Fruit fly (Drosophila melanogaster) whole organism, embryonic: Measurements from ENCODE around the gene CG8870.

Source experiments
- CG12236 ChIP-seq: fragments of 200-800 bp; sonication (Bioruptor generic); optimal IDR thresholded peaks from 2 replicates; lab custom pipeline; 2016; ENCODE audit warnings: missing biosample characterization, missing genetic modification characterization
- CG1603 ChIP-seq: fragments of 200-800 bp; sonication (Bioruptor generic); optimal IDR thresholded peaks from 2 replicates; lab custom pipeline; 2019; ENCODE audit warnings: missing biosample characterization, mild to moderate bottlenecking, missing genetic modification characterization, moderate library complexity
- CG17361 ChIP-seq: fragments of 200-800 bp; sonication (Bioruptor generic); IDR thresholded peaks from 3 replicates; pipeline ENCODE4 v1.3.6; 2022; ENCODE audit warnings: missing biosample characterization, missing genetic modification characterization
- CG2678 ChIP-seq: fragments of 200-800 bp; sonication (Bioruptor generic); optimal IDR thresholded peaks from 3 replicates; lab custom pipeline; 2019; ENCODE audit warnings: missing biosample characterization, mild to moderate bottlenecking, missing genetic modification characterization, moderate library complexity
- CG3281 ChIP-seq: fragments of 200-800 bp; sonication (Bioruptor generic); optimal IDR thresholded peaks from 3 replicates; lab custom pipeline; 2017; ENCODE audit warnings: missing biosample characterization, mild to moderate bottlenecking, missing genetic modification characterization
- CG4328 ChIP-seq: fragments of 200-800 bp; sonication (Bioruptor generic); optimal IDR thresholded peaks from 3 replicates; lab custom pipeline; 2017; ENCODE audit warnings: missing biosample characterization, missing genetic modification reagents, missing genetic modification characterization
- CG4730 ChIP-seq: fragments of 200-800 bp; sonication (Bioruptor generic); IDR thresholded peaks from 2 replicates; pipeline ENCODE4 v1.3.6; 2022; ENCODE audit warnings: missing biosample characterization, missing genetic modification characterization
- CG6654 ChIP-seq: fragments of 200-800 bp; sonication (Bioruptor generic); optimal IDR thresholded peaks from 2 replicates; lab custom pipeline; 2017; ENCODE audit warnings: missing biosample characterization, mild to moderate bottlenecking, missing genetic modification characterization
- CG6765 ChIP-seq: fragments of 200-800 bp; sonication (Bioruptor generic); optimal IDR thresholded peaks from 3 replicates; lab custom pipeline; 2017; ENCODE audit warnings: missing biosample characterization, mild to moderate bottlenecking, missing genetic modification characterization
- CG7839 ChIP-seq: fragments of 200-800 bp; sonication (Bioruptor generic); optimal IDR thresholded peaks from 3 replicates; lab custom pipeline; 2018; ENCODE audit warnings: missing biosample characterization, mild to moderate bottlenecking, missing genetic modification characterization, moderate library complexity
- CG7928 ChIP-seq: fragments of 200-800 bp; sonication (Bioruptor generic); optimal IDR thresholded peaks from 2 replicates; lab custom pipeline; 2017; ENCODE audit warnings: missing biosample characterization, mild to moderate bottlenecking, missing genetic modification characterization
- CG7963 ChIP-seq: fragments of 200-800 bp; sonication (Bioruptor generic); IDR thresholded peaks from 3 replicates; pipeline ENCODE4 v1.3.6; 2022; ENCODE audit warnings: missing biosample characterization, missing genetic modification characterization; ENCODE audit not compliant: partially characterized antibody
- CG8089 ChIP-seq: fragments of 200-800 bp; sonication (Bioruptor generic); optimal IDR thresholded peaks from 3 replicates; lab custom pipeline; 2016; ENCODE audit warnings: missing biosample characterization, missing genetic modification characterization
- CG8359 ChIP-seq: fragments of 200-800 bp; sonication (Bioruptor generic); optimal IDR thresholded peaks from 2 replicates; lab custom pipeline; 2017; ENCODE audit warnings: missing biosample characterization, mild to moderate bottlenecking, missing genetic modification characterization, borderline replicate concordance
- CG8388 ChIP-seq: fragments of 200-800 bp; sonication (Bioruptor generic); optimal IDR thresholded peaks from 2 replicates; lab custom pipeline; 2019; ENCODE audit warnings: missing biosample characterization, mild to moderate bottlenecking, missing genetic modification characterization, moderate library complexity
- CG9437 ChIP-seq: fragments of 200-800 bp; sonication (Bioruptor generic); optimal IDR thresholded peaks from 2 replicates; lab custom pipeline; 2018; ENCODE audit warnings: missing biosample characterization, mild to moderate bottlenecking, missing genetic modification characterization
- CHES-1-like ChIP-seq: fragments of 200-800 bp; sonication (Bioruptor generic); optimal IDR thresholded peaks from 2 replicates; lab custom pipeline; 2016; ENCODE audit warnings: missing biosample characterization, missing genetic modification characterization
- CkIIα-i1 ChIP-seq: fragments of 200-800 bp; sonication (Bioruptor generic); IDR thresholded peaks from 2 replicates; pipeline ENCODE4 v1.3.6; 2022; ENCODE audit warnings: missing biosample characterization, missing genetic modification characterization
- Dip3 ChIP-seq: fragments of 200-800 bp; sonication (Bioruptor generic); optimal IDR thresholded peaks from 3 replicates; lab custom pipeline; 2016; ENCODE audit warnings: missing biosample characterization, missing genetic modification characterization
- Doc3 ChIP-seq: fragments of 200-800 bp; sonication (Bioruptor generic); IDR thresholded peaks from 3 replicates; pipeline ENCODE4 v1.3.6; 2022; ENCODE audit warnings: missing biosample characterization, missing genetic modification characterization; ENCODE audit not compliant: partially characterized antibody
- Elba2 ChIP-seq: fragments of 200-800 bp; sonication (Bioruptor generic); optimal IDR thresholded peaks from 3 replicates; lab custom pipeline; 2016; ENCODE audit warnings: missing biosample characterization, missing genetic modification characterization
- Gsc ChIP-seq: fragments of 200-800 bp; sonication (Bioruptor generic); IDR thresholded peaks from 2 replicates; pipeline ENCODE4 v1.3.6; 2022; ENCODE audit warnings: missing biosample characterization, missing genetic modification characterization
- Hand ChIP-seq: fragments of 200-800 bp; sonication (Bioruptor generic); optimal IDR thresholded peaks from 2 replicates; lab custom pipeline; 2017; ENCODE audit warnings: mild to moderate bottlenecking, missing biosample characterization, missing genetic modification reagents, missing genetic modification characterization
- Mad ChIP-seq: fragments of 200-800 bp; sonication (Bioruptor generic); optimal IDR thresholded peaks from 2 replicates; lab custom pipeline; 2016; ENCODE audit warnings: missing biosample characterization, missing genetic modification characterization
- NK7.1 ChIP-seq: fragments of 200-800 bp; sonication (Bioruptor generic); optimal IDR thresholded peaks from 3 replicates; lab custom pipeline; 2016; ENCODE audit warnings: missing biosample characterization, missing genetic modification characterization
- Opbp ChIP-seq: fragments of 200-800 bp; sonication (Bioruptor generic); IDR thresholded peaks from 3 replicates; pipeline ENCODE4 v1.3.6; 2022; ENCODE audit warnings: missing biosample characterization, missing genetic modification characterization; ENCODE audit not compliant: partially characterized antibody
- Ptx1 ChIP-seq: fragments of 200-800 bp; sonication (Bioruptor generic); IDR thresholded peaks from 2 replicates; pipeline ENCODE4 v1.3.6; 2022; ENCODE audit warnings: missing biosample characterization, missing genetic modification characterization
- Scr ChIP-seq: fragments of 200-800 bp; sonication (Bioruptor generic); IDR thresholded peaks from 2 replicates; pipeline ENCODE4 v1.3.6; 2022; ENCODE audit warnings: missing biosample characterization, missing genetic modification characterization; ENCODE audit not compliant: partially characterized antibody
- Sin3A ChIP-seq: fragments of >200 bp; optimal IDR thresholded peaks from 2 replicates; lab custom pipeline; 2018
- Spps ChIP-seq: fragments of 200-800 bp; sonication (Bioruptor generic); optimal IDR thresholded peaks from 2 replicates; lab custom pipeline; 2018; ENCODE audit warnings: missing biosample characterization, mild to moderate bottlenecking, missing genetic modification characterization
- Xrp1 ChIP-seq: fragments of 200-800 bp; sonication (Bioruptor generic); IDR thresholded peaks from 2 replicates; pipeline ENCODE4 v1.3.6; 2022; ENCODE audit warnings: missing biosample characterization, missing genetic modification characterization
- ac ChIP-seq: fragments of 200-800 bp; sonication (Bioruptor generic); optimal IDR thresholded peaks from 3 replicates; lab custom pipeline; 2017; ENCODE audit warnings: missing biosample characterization, mild to moderate bottlenecking, missing genetic modification characterization
- ase ChIP-seq: fragments of 200-800 bp; sonication (Bioruptor generic); IDR thresholded peaks from 3 replicates; pipeline ENCODE4 v1.3.6; 2022; ENCODE audit warnings: missing biosample characterization, missing genetic modification characterization
- bcd ChIP-seq: fragments of 200-800 bp; sonication (Bioruptor generic); optimal IDR thresholded peaks from 2 replicates; lab custom pipeline; 2017; ENCODE audit warnings: missing biosample characterization, mild to moderate bottlenecking, missing genetic modification characterization
- btn ChIP-seq: fragments of 200-800 bp; sonication (Bioruptor generic); optimal IDR thresholded peaks from 2 replicates; lab custom pipeline; 2016; ENCODE audit warnings: missing biosample characterization, missing genetic modification characterization
- cad ChIP-seq: fragments of >200 bp; optimal IDR thresholded peaks from 2 replicates; lab custom pipeline; 2017; ENCODE audit warnings: missing biosample characterization, missing genetic modification characterization
- chinmo ChIP-seq: fragments of 200-800 bp; sonication (Bioruptor generic); IDR thresholded peaks from 4 replicates; pipeline ENCODE4 v1.3.6; 2022; ENCODE audit warnings: missing biosample characterization, missing genetic modification characterization; ENCODE audit not compliant: partially characterized antibody
- dan ChIP-seq: fragments of 200-800 bp; sonication (Bioruptor generic); IDR thresholded peaks from 2 replicates; pipeline ENCODE4 v1.3.6; 2022; ENCODE audit warnings: missing biosample characterization, missing genetic modification characterization
- dimm ChIP-seq: fragments of 200-800 bp; sonication (Bioruptor generic); IDR thresholded peaks from 2 replicates; pipeline ENCODE4 v1.3.6; 2022; ENCODE audit warnings: missing biosample characterization, missing genetic modification characterization
- gce ChIP-seq: fragments of 200-800 bp; sonication (Bioruptor generic); IDR thresholded peaks from 3 replicates; pipeline ENCODE4 v1.3.6; 2022; ENCODE audit warnings: missing biosample characterization, missing genetic modification characterization
- gcm ChIP-seq: fragments of 200-800 bp; sonication (Bioruptor generic); optimal IDR thresholded peaks from 2 replicates; lab custom pipeline; 2019; ENCODE audit warnings: missing biosample characterization, mild to moderate bottlenecking, missing genetic modification characterization, moderate library complexity
- grau ChIP-seq: fragments of 200-800 bp; optimal IDR thresholded peaks from 3 replicates; lab custom pipeline; 2019; ENCODE audit warnings: missing biosample characterization, mild to moderate bottlenecking, missing genetic modification characterization, moderate library complexity
- kah ChIP-seq: fragments of 200-800 bp; sonication (Bioruptor generic); optimal IDR thresholded peaks from 2 replicates; lab custom pipeline; 2018; ENCODE audit warnings: missing biosample characterization, mild to moderate bottlenecking, missing genetic modification characterization
- lov ChIP-seq, 2 experiments: fragments of 200-800 bp in 1 of 2; fragments of >200 bp in 1 of 2; sonication (Bioruptor generic) in 1 of 2; IDR thresholded peaks in 1 of 2; optimal IDR thresholded peaks in 1 of 2; 2 replicates in 1 of 2; 3 replicates in 1 of 2; pipeline versions ENCODE4 v1.3.6 to Lab custom; 2017 to 2022; ENCODE audit warnings: missing biosample characterization in 1 of 2, missing genetic modification characterization in 1 of 2
- luna ChIP-seq: fragments of 200-800 bp; sonication (Bioruptor generic); optimal IDR thresholded peaks from 2 replicates; lab custom pipeline; 2016; ENCODE audit warnings: missing biosample characterization, missing genetic modification characterization
- nerfin-2 ChIP-seq: fragments of 200-800 bp; sonication (Bioruptor generic); IDR thresholded peaks from 2 replicates; pipeline ENCODE4 v1.3.6; 2022; ENCODE audit warnings: missing biosample characterization, missing genetic modification characterization; ENCODE audit not compliant: partially characterized antibody
- scrt ChIP-seq: fragments of 200-800 bp; sonication (Bioruptor generic); optimal IDR thresholded peaks from 2 replicates; lab custom pipeline; 2018; ENCODE audit warnings: missing biosample characterization, mild to moderate bottlenecking, missing genetic modification characterization, moderate library complexity
- sim ChIP-seq: fragments of 200-800 bp; sonication (Bioruptor generic); IDR thresholded peaks from 2 replicates; pipeline ENCODE4 v1.3.6; 2022; ENCODE audit warnings: missing biosample characterization, missing genetic modification characterization
- slbo ChIP-seq: fragments of 200-800 bp; sonication (Bioruptor generic); IDR thresholded peaks from 2 replicates; pipeline ENCODE4 v1.3.6; 2022; ENCODE audit warnings: missing biosample characterization, missing genetic modification characterization
- trh ChIP-seq: fragments of 200-800 bp; sonication (Bioruptor generic); optimal IDR thresholded peaks from 2 replicates; lab custom pipeline; 2016; ENCODE audit warnings: missing biosample characterization, missing genetic modification characterization
- zen ChIP-seq: fragments of 200-800 bp; sonication (Bioruptor generic); optimal IDR thresholded peaks from 3 replicates; lab custom pipeline; 2018; ENCODE audit warnings: missing biosample characterization, mild to moderate bottlenecking, missing genetic modification characterization, moderate library complexity

The CG8870 gene

DNA sequence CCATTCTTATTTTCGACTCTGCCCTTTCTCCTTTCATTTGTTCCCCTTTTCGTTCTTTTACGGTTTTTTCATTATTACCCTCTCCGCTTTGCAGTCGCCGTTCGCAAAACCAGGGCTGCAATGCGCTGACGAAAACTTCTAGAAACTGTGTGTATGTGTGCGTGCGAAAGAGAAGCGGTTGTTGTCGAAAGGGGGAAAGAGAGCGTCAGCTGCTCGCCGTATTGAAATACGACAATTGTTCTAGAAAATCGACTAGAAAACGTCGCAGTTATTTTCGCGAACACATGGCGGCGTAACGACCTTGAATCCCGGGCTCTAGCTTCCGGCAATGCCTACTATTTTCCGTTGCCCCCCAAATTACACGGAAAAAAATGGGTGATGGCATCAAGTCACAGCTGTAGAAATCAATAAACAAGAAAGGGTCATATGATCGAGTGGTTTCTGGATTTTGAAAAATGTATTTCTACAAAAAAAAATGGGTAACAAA, 3.1 kb downstream of the CG8870 start (continued):
- no peak for TF ChIP-seq CG12236 (GFP tag; lab: Kevin White, UChicago)
- TF ChIP-seq gcm, result no peak
- peak; percentile 58 for TF ChIP-seq slbo (GFP tag; lab: Robert Waterston, UW)
- no peak for TF ChIP-seq CG2678 (tag; lab: Kevin White, UChicago)
- TF ChIP-seq ac (GFP tag; lab: Kevin White, UChicago), result no peak
- no peak for TF ChIP-seq dan
- TF ChIP-seq ase (GFP tag; lab: Robert Waterston, UW), result no peak
- TF ChIP-seq CG4328 (GFP tag; lab: Kevin White, UChicago), result no peak
- no peak for TF ChIP-seq CG4730 (GFP tag; lab: Robert Waterston, UW)
- no peak for TF ChIP-seq cad (GFP tag; lab: Kevin White, UChicago)
- TF ChIP-seq Mad, result no peak
- TF ChIP-seq nerfin-2, result no peak
- TF ChIP-seq CG1603, result no peak
- TF ChIP-seq lov (optimal IDR thresholded peaks at IDR 0.05; lab: Kevin White, UChicago), result no peak
- TF ChIP-seq lov (GFP tag; IDR thresholded peaks at IDR 0.05; lab: Robert Waterston, UW), result no peak
- no peak for TF ChIP-seq CkIIα-i1
- no peak for TF ChIP-seq luna (GFP tag; lab: Kevin White, UChicago)
- TF ChIP-seq Doc3 (GFP tag; lab: Robert Waterston, UW), result no peak
- TF ChIP-seq Hand (GFP tag; lab: Kevin White, UChicago), result no peak
- TF ChIP-seq kah, result no peak
- TF ChIP-seq NK7.1 (GFP tag; lab: Kevin White, UChicago), result no peak
- no peak for TF ChIP-seq chinmo
- no peak for TF ChIP-seq CG7839
- no peak for TF ChIP-seq Dip3 (GFP tag; lab: Kevin White, UChicago)
- TF ChIP-seq CG6765 (GFP tag; lab: Kevin White, UChicago), result peak; percentile 65
- no peak for TF ChIP-seq Ptx1
- TF ChIP-seq CG7963 (GFP tag; lab: Robert Waterston, UW), result no peak
- peak; percentile 97 for TF ChIP-seq CG7928
- no peak for TF ChIP-seq CG17361
- TF ChIP-seq CG9437, result no peak
- no peak for TF ChIP-seq btn (GFP tag; lab: Kevin White, UChicago)
- no peak for TF ChIP-seq Scr (GFP tag; lab: Robert Waterston, UW)
- no peak for TF ChIP-seq sim
- TF ChIP-seq Xrp1 (GFP tag; lab: Robert Waterston, UW), result no peak
- TF ChIP-seq CG6654 (GFP tag; lab: Kevin White, UChicago), result no peak
- TF ChIP-seq zen, result no peak
- TF ChIP-seq Opbp (GFP tag; lab: Robert Waterston, UW), result no peak
- TF ChIP-seq trh (GFP tag; lab: Kevin White, UChicago), result no peak
- no peak for TF ChIP-seq gce (GFP tag; lab: Robert Waterston, UW)
- TF ChIP-seq Gsc (GFP tag; lab: Robert Waterston, UW), result no peak
- no peak for TF ChIP-seq Elba2 (GFP tag; lab: Kevin White, UChicago)
- TF ChIP-seq bcd (GFP tag; lab: Kevin White, UChicago), result no peak
- no peak for TF ChIP-seq dimm
- TF ChIP-seq CG8089 (GFP tag; lab: Kevin White, UChicago), result no peak
- no peak for TF ChIP-seq Sin3A (lab: Kevin White, UChicago)
- TF ChIP-seq scrt (GFP tag; lab: Kevin White, UChicago), result no peak
- no peak for TF ChIP-seq Spps (tag; lab: Kevin White, UChicago)
- no peak for TF ChIP-seq CHES-1-like (GFP tag; lab: Kevin White, UChicago)
- TF ChIP-seq CG8388 (GFP tag; lab: Kevin White, UChicago), result no peak
- peak; percentile 32 for TF ChIP-seq CG3281 (GFP tag; lab: Kevin White, UChicago)
- no peak for TF ChIP-seq grau
- TF ChIP-seq CG8359 (GFP tag; lab: Kevin White, UChicago), result no peak
